Worm (Caenorhabditis elegans): Measurements from ENCODE around the gene C01G5.5.

DNA sequence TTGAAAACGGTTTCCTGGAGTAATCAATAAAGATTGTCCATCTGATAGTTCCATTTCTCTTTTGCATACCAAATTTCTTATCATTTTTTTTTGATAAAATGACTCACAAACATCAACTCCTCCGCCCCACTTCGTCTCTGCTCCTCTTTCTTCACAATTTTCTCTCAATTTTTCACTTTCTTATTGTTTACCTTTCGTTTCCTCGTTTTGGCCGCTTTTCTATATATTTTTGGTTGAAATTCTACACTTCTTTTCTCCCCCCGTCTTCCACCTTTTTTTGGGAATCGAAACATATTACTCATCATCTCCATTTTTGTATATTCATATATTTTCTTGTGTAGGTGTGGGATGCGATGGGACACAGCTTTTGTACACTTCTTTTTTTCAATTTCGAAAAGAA is 21.7 kb upstream of the C01G5.5 start:
- no peak for TF ChIP-seq nfya-1 (tag; optimal IDR thresholded peaks at IDR 0.05)
- TF ChIP-seq fkh-6 (tag; optimal IDR thresholded peaks at IDR 0.05), result no peak
- TF ChIP-seq unc-55 (GFP tag; optimal IDR thresholded peaks at IDR 0.05), result no peak
- TF ChIP-seq pax-1 (tag; optimal IDR thresholded peaks at IDR 0.05), result no peak
- no peak for TF ChIP-seq pha-4 (tag; optimal IDR thresholded peaks at IDR 0.05)
- no peak for TF ChIP-seq unc-3 (GFP tag; conservative IDR thresholded peaks at IDR 0.05)
- no peak for TF ChIP-seq unc-3 (tag; optimal IDR thresholded peaks at IDR 0.05)
- TF ChIP-seq ceh-9 (tag; optimal IDR thresholded peaks at IDR 0.05), result no peak

Data from whole organism, late embryonic.